Fruit fly (Drosophila melanogaster) whole organism, wandering third instar larva: Measurements from ENCODE around the gene CG6276.

Experiments
- Abd-B ChIP-seq: fragments of >200 bp; optimal IDR thresholded peaks from 2 replicates; lab custom pipeline; 2017; ENCODE audit warnings: missing biosample characterization, missing genetic modification characterization
- CG9705 ChIP-seq: fragments of 200-800 bp; sonication (Bioruptor generic); optimal IDR thresholded peaks from 2 replicates; lab custom pipeline; 2018; ENCODE audit warnings: missing biosample characterization, mild to moderate bottlenecking, missing genetic modification characterization
- CrebA ChIP-seq: fragments of 200-800 bp; sonication (Bioruptor generic); optimal IDR thresholded peaks from 2 replicates; lab custom pipeline; 2016; ENCODE audit warnings: missing biosample characterization, mild to moderate bottlenecking, missing genetic modification characterization, borderline replicate concordance
- Dfd ChIP-seq: fragments of >200 bp; optimal IDR thresholded peaks from 2 replicates; lab custom pipeline; 2017; ENCODE audit warnings: missing biosample characterization, missing genetic modification characterization
- Dif ChIP-seq: fragments of 200-275, 200-300 bp; sonication (Bioruptor generic); optimal IDR thresholded peaks from 2 replicates; lab custom pipeline; 2018; ENCODE audit warnings: missing biosample characterization, missing genetic modification characterization; ENCODE audit not compliant: partially characterized antibody
- GATAd ChIP-seq: sonication (Bioruptor generic); optimal IDR thresholded peaks from 2 replicates; lab custom pipeline; 2016; ENCODE audit warnings: missing biosample characterization, missing genetic modification characterization
- HLH106 ChIP-seq: fragments of 200-800 bp; optimal IDR thresholded peaks from 3 replicates; lab custom pipeline; 2019; ENCODE audit warnings: missing biosample characterization, mild to moderate bottlenecking, missing genetic modification characterization, moderate library complexity
- Hr78 ChIP-seq: fragments of >200 bp; optimal IDR thresholded peaks from 2 replicates; lab custom pipeline; 2017; ENCODE audit warnings: missing biosample characterization, missing genetic modification characterization
- Hr83 ChIP-seq: fragments of 200-300 bp; sonication (Bioruptor generic); optimal IDR thresholded peaks from 2 replicates; lab custom pipeline; 2016; ENCODE audit warnings: missing biosample characterization, mild to moderate bottlenecking, missing genetic modification characterization, moderate library complexity; ENCODE audit not compliant: poor library complexity, severe bottlenecking
- Jra ChIP-seq: sonication (Bioruptor generic); optimal IDR thresholded peaks from 2 replicates; lab custom pipeline; 2016; ENCODE audit warnings: missing biosample characterization, missing genetic modification characterization
- Mio ChIP-seq: sonication (Bioruptor generic); optimal IDR thresholded peaks from 2 replicates; lab custom pipeline; 2016; ENCODE audit warnings: missing biosample characterization, missing genetic modification characterization
- Myc ChIP-seq: fragments of >200 bp; optimal IDR thresholded peaks from 2 replicates; lab custom pipeline; 2017
- N ChIP-seq: fragments of >200 bp; optimal IDR thresholded peaks from 2 replicates; lab custom pipeline; 2018; ENCODE audit warnings: missing biosample characterization, missing external identifiers, missing genetic modification characterization
- OdsH ChIP-seq: fragments of 200-800 bp; sonication (Bioruptor generic); optimal IDR thresholded peaks from 2 replicates; lab custom pipeline; 2016; ENCODE audit warnings: missing biosample characterization, mild to moderate bottlenecking, missing genetic modification characterization
- Rel ChIP-seq, 2 experiments: fragments of 200-800 bp; sonication (Bioruptor generic) in 1 of 2; optimal IDR thresholded peaks; 2 replicates in 1 of 2; 3 replicates in 1 of 2; lab custom pipeline; 2016 to 2019; ENCODE audit warnings: mild to moderate bottlenecking in 2 of 2, missing biosample characterization in 2 of 2, missing genetic modification characterization in 2 of 2, moderate library complexity in 1 of 2
- Sp1 ChIP-seq: fragments of 200-800 bp; sonication (Bioruptor generic); optimal IDR thresholded peaks from 3 replicates; lab custom pipeline; 2019; ENCODE audit warnings: missing biosample characterization, mild to moderate bottlenecking, missing genetic modification characterization, moderate library complexity
- Vsx2 ChIP-seq: fragments of 200-300, 225-300 bp; sonication (Bioruptor generic); optimal IDR thresholded peaks from 2 replicates; lab custom pipeline; 2018; ENCODE audit warnings: missing biosample characterization, missing genetic modification characterization; ENCODE audit not compliant: partially characterized antibody
- br ChIP-seq: fragments of 200-800 bp; sonication (Bioruptor generic); optimal IDR thresholded peaks from 2 replicates; lab custom pipeline; 2016; ENCODE audit warnings: missing biosample characterization, missing genetic modification characterization
- dl ChIP-seq, 2 experiments: fragments of 175-275, 200-275 bp in 1 of 2; fragments of 200-275 bp in 1 of 2; sonication (Bioruptor generic); optimal IDR thresholded peaks; lab custom pipeline; 2018; ENCODE audit warnings: mild to moderate bottlenecking in 2 of 2, missing biosample characterization in 2 of 2, missing genetic modification characterization in 2 of 2, moderate library complexity in 2 of 2; ENCODE audit not compliant: partially characterized antibody in 2 of 2, insufficient read depth in 1 of 2
- dmrt93B ChIP-seq: fragments of 200-800 bp; sonication (Bioruptor generic); optimal IDR thresholded peaks from 2 replicates; lab custom pipeline; 2018; ENCODE audit warnings: missing biosample characterization, mild to moderate bottlenecking, missing genetic modification characterization
- dsf ChIP-seq: sonication (Bioruptor generic); optimal IDR thresholded peaks from 2 replicates; lab custom pipeline; 2016; ENCODE audit warnings: missing biosample characterization, missing genetic modification characterization, borderline replicate concordance
- ey ChIP-seq: fragments of 200-800 bp; sonication (Bioruptor generic); optimal IDR thresholded peaks from 2 replicates; lab custom pipeline; 2016; ENCODE audit warnings: missing biosample characterization, missing genetic modification characterization
- foxo ChIP-seq, 2 experiments: fragments of 200-800 bp; sonication (Bioruptor generic); optimal IDR thresholded peaks; 2 replicates in 1 of 2; 3 replicates in 1 of 2; lab custom pipeline; 2016 to 2017; ENCODE audit warnings: missing biosample characterization in 2 of 2, missing genetic modification characterization in 2 of 2
- fru ChIP-seq: fragments of 200-800 bp; sonication (Bioruptor generic); optimal IDR thresholded peaks from 3 replicates; lab custom pipeline; 2016; ENCODE audit warnings: missing biosample characterization, mild to moderate bottlenecking, missing genetic modification characterization
- h ChIP-seq: fragments of 200-800 bp; sonication (Bioruptor generic); optimal IDR thresholded peaks from 3 replicates; lab custom pipeline; 2016; ENCODE audit warnings: missing biosample characterization, mild to moderate bottlenecking, missing genetic modification characterization
- jim ChIP-seq: fragments of 175-275, 200-325 bp; sonication (Bioruptor generic); optimal IDR thresholded peaks from 2 replicates; lab custom pipeline; 2016; ENCODE audit warnings: missing biosample characterization, mild to moderate bottlenecking, missing genetic modification characterization
- lola ChIP-seq: fragments of >200 bp; optimal IDR thresholded peaks from 2 replicates; lab custom pipeline; 2017; ENCODE audit warnings: missing biosample characterization, missing genetic modification characterization
- pan ChIP-seq: fragments of >200 bp; optimal IDR thresholded peaks from 2 replicates; lab custom pipeline; 2017
- psq ChIP-seq: fragments of 200-800 bp; sonication (Bioruptor generic); optimal IDR thresholded peaks from 3 replicates; lab custom pipeline; 2017; ENCODE audit warnings: missing biosample characterization, mild to moderate bottlenecking, missing genetic modification characterization, moderate library complexity
- rgr ChIP-seq: fragments of 200-800 bp; sonication (Bioruptor generic); optimal IDR thresholded peaks from 3 replicates; lab custom pipeline; 2016; ENCODE audit warnings: missing biosample characterization, mild to moderate bottlenecking, missing genetic modification characterization
- sage ChIP-seq: fragments of 200-800 bp; sonication (Bioruptor generic); optimal IDR thresholded peaks from 2 replicates; lab custom pipeline; 2016; ENCODE audit warnings: missing biosample characterization, mild to moderate bottlenecking, missing genetic modification characterization
- sv ChIP-seq: fragments of 200-800 bp; sonication (Bioruptor generic); optimal IDR thresholded peaks from 3 replicates; lab custom pipeline; 2016; ENCODE audit warnings: missing biosample characterization, missing genetic modification characterization
- tai ChIP-seq: sonication (Bioruptor generic); optimal IDR thresholded peaks from 2 replicates; lab custom pipeline; 2016; ENCODE audit warnings: missing biosample characterization, missing genetic modification characterization
- usp ChIP-seq: fragments of >200 bp; optimal IDR thresholded peaks from 2 replicates; lab custom pipeline; 2017; ENCODE audit warnings: missing biosample characterization, missing genetic modification characterization

Gene CG6276

DNA sequence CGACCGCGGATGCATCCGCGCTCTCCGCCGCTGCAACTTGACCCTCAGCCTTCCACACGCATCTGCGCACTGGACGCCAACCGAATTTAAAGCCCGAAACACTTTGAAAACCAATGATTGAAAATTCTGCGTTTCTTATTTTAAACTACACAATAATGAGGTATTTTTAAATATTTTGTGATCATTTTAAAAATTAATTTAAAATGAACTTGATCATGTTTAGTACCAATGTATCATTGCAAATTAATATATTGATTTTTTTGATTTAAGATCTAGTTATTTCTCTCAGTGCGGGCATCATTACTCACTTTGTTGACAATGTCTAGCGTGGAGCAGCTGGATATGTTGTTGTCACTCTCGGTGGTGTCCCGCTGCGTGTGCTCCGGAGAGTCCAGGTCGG is 47.0 kb upstream of the CG6276 start:
- peak; percentile 44 for TF ChIP-seq Sp1 (GFP tag; lab: Kevin White, UChicago)
- TF ChIP-seq Jra (GFP tag; lab: Kevin White, UChicago): no peak
- TF ChIP-seq sv (GFP tag; lab: Kevin White, UChicago): no peak
- TF ChIP-seq rgr: peak; percentile 28
- peak; percentile 8 for TF ChIP-seq OdsH
- no peak for TF ChIP-seq dmrt93B
- peak; percentile 31 for TF ChIP-seq ey (GFP tag; lab: Kevin White, UChicago)
- no peak for TF ChIP-seq Rel (GFP tag; optimal IDR thresholded peaks at IDR 0.05; lab: Kevin White, UChicago)
- no peak for TF ChIP-seq Rel (tag; optimal IDR thresholded peaks at IDR 0.05; lab: Kevin White, UChicago)
- TF ChIP-seq HLH106 (tag; lab: Kevin White, UChicago): peak; percentile 48
- TF ChIP-seq usp (GFP tag; lab: Kevin White, UChicago): no peak
- no peak for TF ChIP-seq fru (GFP tag; lab: Kevin White, UChicago)
- TF ChIP-seq GATAd: no peak
- TF ChIP-seq foxo (GFP tag; optimal IDR thresholded peaks at IDR 0.05; lab: Kevin White, UChicago): peak in 1 of 2 experiments; percentile 63
- no peak for TF ChIP-seq lola (GFP tag; lab: Kevin White, UChicago)
- TF ChIP-seq Mio (GFP tag; lab: Kevin White, UChicago): no peak
- TF ChIP-seq Hr78: no peak
- no peak for TF ChIP-seq Dfd (GFP tag; lab: Kevin White, UChicago)

DNA sequence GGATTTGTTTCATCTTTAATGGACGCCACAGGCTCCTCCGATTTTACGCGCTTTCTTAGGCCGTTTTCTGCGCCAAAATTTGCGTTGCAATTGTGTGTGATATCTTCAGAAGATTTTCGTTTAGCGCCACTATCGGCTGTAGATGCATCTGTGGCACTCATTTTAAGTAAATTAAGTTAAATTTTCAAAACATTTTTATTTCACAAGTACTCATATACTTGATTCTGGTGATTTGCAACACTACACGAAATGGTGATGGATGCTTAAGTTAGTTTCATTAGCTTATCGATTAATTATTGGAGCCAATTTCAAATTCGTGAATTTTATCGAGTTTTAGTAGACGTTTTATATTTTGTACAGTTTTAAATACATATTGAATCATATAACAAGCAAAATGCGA is 43.7 kb upstream of the CG6276 start, which contains the start of gene CG6171:
CG6171 (minus strand) TSS at position 250 of the 400 bp plus-strand sequence.
- TF ChIP-seq br (GFP tag; lab: Kevin White, UChicago) (no peak), N (no peak), sv (GFP tag; lab: Kevin White, UChicago) (no peak), jim (GFP tag; lab: Kevin White, UChicago) (no peak), rgr (peak; percentile 36), Hr83 (GFP tag; lab: Kevin White, UChicago) (peak; percentile 23), pan (lab: Kevin White, UChicago) (no peak), CrebA (GFP tag; lab: Kevin White, UChicago) (no peak), tai (GFP tag; lab: Kevin White, UChicago) (no peak), psq (no peak), sage (GFP tag; lab: Kevin White, UChicago) (no peak), h (no peak), OdsH (no peak), fru (GFP tag; lab: Kevin White, UChicago) (no peak), Abd-B (GFP tag; lab: Kevin White, UChicago) (no peak), Dfd (GFP tag; lab: Kevin White, UChicago) (no peak), Dif (no peak), Sp1 (GFP tag; lab: Kevin White, UChicago) (no peak), CG9705 (no peak), lola (GFP tag; lab: Kevin White, UChicago) (peak; percentile 22), HLH106 (tag; lab: Kevin White, UChicago) (no peak), dl (GFP tag; optimal IDR thresholded peaks at IDR 0.05; lab: Kevin White, UChicago; ENCODE audit: insufficient read depth in 1 of 2, partially characterized antibody in 2 of 2) (no peak), usp (GFP tag; lab: Kevin White, UChicago) (no peak), Vsx2 (GFP tag; lab: Kevin White, UChicago) (no peak)

DNA sequence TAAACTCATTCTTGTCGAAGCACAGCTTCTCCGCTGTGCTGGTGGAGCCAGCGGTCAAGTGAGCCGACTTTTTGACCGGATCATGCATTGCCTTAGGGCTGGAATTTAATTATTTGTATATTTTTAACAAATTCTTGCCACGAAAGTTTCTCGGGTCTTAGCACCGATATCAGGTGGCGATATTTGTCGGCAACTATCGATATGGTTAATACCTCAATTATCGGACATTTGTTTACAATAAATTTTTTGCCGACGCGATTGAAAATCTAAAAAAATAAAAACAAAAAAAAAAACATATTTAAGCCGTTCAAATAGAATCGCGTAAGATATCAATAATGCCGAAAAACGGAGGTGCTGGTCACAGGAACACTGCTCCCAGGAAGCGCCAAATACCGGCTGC is 41.6 kb upstream of the CG6276 start, which contains the start of the genes Cog2 and Trax:
Cog2 (minus strand) TSS at position 168 of the 400 bp plus-strand sequence.
Trax (plus strand) TSS at position 203 of the 400 bp plus-strand sequence.
- TF ChIP-seq CG9705: no peak
- no peak for TF ChIP-seq Dif
- TF ChIP-seq rgr: no peak
- TF ChIP-seq lola (GFP tag; lab: Kevin White, UChicago): no peak
- TF ChIP-seq N: no peak
- no peak for TF ChIP-seq br (GFP tag; lab: Kevin White, UChicago)
- TF ChIP-seq jim (GFP tag; lab: Kevin White, UChicago): no peak
- TF ChIP-seq ey (GFP tag; lab: Kevin White, UChicago): no peak
- no peak for TF ChIP-seq Jra (GFP tag; lab: Kevin White, UChicago)
- no peak for TF ChIP-seq GATAd
- no peak for TF ChIP-seq Myc (lab: Kevin White, UChicago)
- TF ChIP-seq Dfd (GFP tag; lab: Kevin White, UChicago): no peak
- TF ChIP-seq fru (GFP tag; lab: Kevin White, UChicago): no peak
- no peak for TF ChIP-seq dsf
- TF ChIP-seq Sp1 (GFP tag; lab: Kevin White, UChicago): no peak
- no peak for TF ChIP-seq psq
